Worm (Caenorhabditis elegans) whole organism, L2 larva: ENCODE data around the gene C04G2.5.

Experiments used
- F13H6.1 ChIP-seq: sonication (generic microtip); optimal IDR thresholded peaks from 2 replicates; lab custom pipeline; 2016; ENCODE audit warnings: missing genetic modification characterization, missing compliant biosample characterization
- ZK546.5 ChIP-seq: sonication (generic microtip); optimal IDR thresholded peaks from 2 replicates; lab custom pipeline; 2017; ENCODE audit warnings: missing biosample characterization, missing genetic modification characterization
- aly-2 ChIP-seq: fragments of 150-350 bp; optimal IDR thresholded peaks from 2 replicates; lab custom pipeline; 2014; ENCODE audit warnings: missing biosample characterization, missing genetic modification characterization
- ceh-16 ChIP-seq: fragments of 150-350 bp; optimal IDR thresholded peaks from 2 replicates; lab custom pipeline; 2014; ENCODE audit warnings: missing biosample characterization, missing genetic modification characterization
- lin-11 ChIP-seq: fragments of 150-350 bp; sonication (generic microtip); optimal IDR thresholded peaks from 2 replicates; lab custom pipeline; 2014; ENCODE audit warnings: missing biosample characterization, missing genetic modification characterization, inconsistent platforms, mixed read lengths
- lsy-2 ChIP-seq, 2 experiments: fragments of 150-350 bp in 1 of 2; sonication (generic microtip) in 1 of 2; optimal IDR thresholded peaks; 2 replicates each; lab custom pipeline; 2014 to 2017; ENCODE audit warnings: missing biosample characterization in 2 of 2, missing genetic modification characterization in 2 of 2
- nhr-25 ChIP-seq: fragments of 150-350 bp; sonication (generic microtip); optimal IDR thresholded peaks from 3 replicates; lab custom pipeline; 2014; ENCODE audit warnings: missing biosample characterization, missing genetic modification characterization
- unc-62 ChIP-seq: fragments of 150-350 bp; optimal IDR thresholded peaks from 2 replicates; lab custom pipeline; 2014; ENCODE audit warnings: missing biosample characterization, missing genetic modification reagents, missing genetic modification characterization
- zag-1 ChIP-seq: fragments of 150-350 bp; optimal IDR thresholded peaks from 2 replicates; lab custom pipeline; 2014; ENCODE audit warnings: missing biosample characterization, missing genetic modification characterization

DNA sequence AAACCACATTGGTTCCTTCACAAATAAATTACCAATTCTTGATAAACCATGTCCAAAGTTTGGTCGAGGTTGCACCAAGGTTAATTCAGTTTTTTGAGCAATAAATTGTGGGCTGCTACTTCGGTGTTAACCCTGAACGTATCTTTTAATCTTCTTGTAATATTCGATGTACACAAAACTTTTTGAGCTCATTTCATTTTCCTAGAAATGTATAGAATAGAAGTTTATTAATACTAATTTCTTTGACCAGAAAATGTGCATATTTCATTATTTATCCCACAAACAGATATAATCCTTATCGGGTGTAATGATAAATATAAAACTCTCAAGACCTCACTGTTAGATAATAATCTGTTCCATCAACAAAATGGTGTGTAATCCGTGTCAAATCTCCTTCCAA is 31.1 kb downstream of the C04G2.5 start:
- TF ChIP-seq aly-2, result no peak
- TF ChIP-seq lin-11 (tag; lab: Kevin White, UChicago), result no peak
- no peak for TF ChIP-seq zag-1 (tag; lab: Kevin White, UChicago)
- no peak for TF ChIP-seq ZK546.5
- no peak for TF ChIP-seq unc-62 (GFP tag; lab: Kevin White, UChicago)
- TF ChIP-seq lsy-2 (tag; optimal IDR thresholded peaks at IDR 0.05; lab: Kevin White, UChicago), result no peak
- TF ChIP-seq ceh-16, result no peak
- TF ChIP-seq F13H6.1 (tag; lab: Kevin White, UChicago), result no peak
- no peak for TF ChIP-seq nhr-25 (tag; lab: Kevin White, UChicago)
